Worm (Caenorhabditis elegans): ENCODE data around the gene sru-11.
"Not testable (repeated sequence)": the region's sequence is repeated elsewhere in the genome, so short reads cannot be mapped to it uniquely, and the experiment has no call there.

Gene sru-11

ce11 chrIV:13578174-13578573 lies 6.6 kb upstream of the sru-11 start, which contains the start of gene Y45F10B.8:
Gene Y45F10B.8, minus strand, starts transcription at chrIV:13578274.
- TF ChIP-seq lsy-2, nhr-77, egl-27 (tag; optimal IDR thresholded peaks at IDR 0.05): not testable (repeated sequence)

- TF ChIP-seq C34F6.9, gmeb-1, ceh-16 (tag; optimal IDR thresholded peaks at IDR 0.05): not testable (repeated sequence)
Observed at ce11 chrIV:13578953-13579352, 5.8 kb upstream of the sru-11 start, which contains the start of gene sru-16. Gene sru-16, plus strand, starts transcription at chrIV:13579253.

DNA sequence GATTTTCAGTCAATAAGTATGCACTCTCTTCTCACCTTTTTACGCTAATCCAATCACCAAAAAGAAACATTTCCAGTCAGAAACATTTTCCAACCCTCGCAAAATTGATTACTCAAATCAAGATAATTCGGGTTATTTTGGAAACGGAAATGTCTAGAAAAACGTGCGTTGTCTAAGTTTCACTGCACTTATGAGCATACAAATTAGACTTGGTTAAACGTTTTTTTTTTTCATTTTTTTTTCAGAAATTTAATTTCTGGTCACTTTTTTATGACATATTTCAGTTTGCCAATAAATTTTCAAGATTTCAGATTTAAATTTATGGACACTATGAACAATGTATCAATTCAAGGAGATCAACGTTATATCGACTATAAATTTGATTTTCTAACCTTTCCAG lies 1.8 kb upstream of the sru-11 start, which contains the start of gene sru-12:
Gene sru-12, plus strand, starts transcription at position 301 of the 400 bp plus-strand sequence.
- no peak for TF ChIP-seq nhr-129 (tag; optimal IDR thresholded peaks at IDR 0.05)

DNA sequence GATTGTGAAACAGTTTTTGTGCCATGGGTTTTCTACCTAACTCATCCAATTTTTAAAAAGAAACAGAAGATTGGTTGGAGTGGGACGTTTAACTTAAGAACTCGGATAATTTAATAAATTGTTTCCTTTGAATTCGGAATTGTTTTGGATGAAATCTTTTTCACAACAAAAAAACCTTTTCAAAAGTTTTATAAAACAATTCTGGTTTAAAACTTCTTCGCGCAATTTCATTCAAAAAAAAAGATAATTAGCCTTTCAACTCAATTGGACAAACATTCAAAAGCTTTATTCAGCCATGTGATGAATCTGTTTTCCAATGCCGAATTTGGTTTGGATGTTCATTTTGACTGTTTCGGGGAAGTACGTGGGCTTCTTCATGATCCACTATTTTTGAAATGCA lies 2.4 kb downstream of the sru-11 start, which contains the start of gene Y45F10B.12:
Gene Y45F10B.12, plus strand, starts transcription at position 301 of the 400 bp plus-strand sequence.
- no peak for TF ChIP-seq unc-39 (tag; optimal IDR thresholded peaks at IDR 0.05)
- no peak for TF ChIP-seq F13H6.1 (tag; optimal IDR thresholded peaks at IDR 0.05)
- no peak for TF ChIP-seq ama-1 (optimal IDR thresholded peaks at IDR 0.05)
- TF ChIP-seq nhr-12 (tag; optimal IDR thresholded peaks at IDR 0.05), result no peak
- no peak for TF ChIP-seq Y55F3AM.14 (GFP tag; optimal IDR thresholded peaks at IDR 0.05)
- no peak for TF ChIP-seq nhr-77 (tag; optimal IDR thresholded peaks at IDR 0.05)
- TF ChIP-seq blmp-1 (tag; optimal IDR thresholded peaks at IDR 0.05; ENCODE audit: insufficient read depth), result no peak

DNA sequence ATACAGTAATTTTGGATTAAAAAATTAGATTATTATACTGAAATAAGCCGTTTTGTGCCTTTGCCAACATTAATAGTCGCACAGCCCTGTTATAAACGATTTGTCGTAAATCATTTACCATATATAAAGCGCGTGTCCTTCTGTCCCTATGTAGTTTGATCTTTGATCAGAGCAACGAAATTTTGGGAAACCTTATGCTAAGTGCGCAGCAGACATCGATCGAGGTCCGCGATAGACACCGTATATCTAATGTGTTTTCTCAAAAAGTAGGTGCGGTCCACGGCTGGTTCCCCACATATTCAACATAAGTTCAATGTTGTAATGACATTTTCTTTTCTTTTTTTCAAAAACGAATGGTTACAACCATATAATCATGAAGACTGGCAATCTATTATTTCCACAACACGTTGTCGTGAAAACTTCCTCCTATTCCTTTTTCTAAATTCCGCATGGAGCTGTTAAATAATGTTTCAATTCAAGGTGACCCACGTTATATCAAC lies 3.8 kb downstream of the sru-11 start, which contains the start of gene sru-9:
Gene sru-9, plus strand, starts transcription at position 450 of the 500 bp plus-strand sequence.
- not testable (repeated sequence) for TF ChIP-seq ceh-82 (tag; optimal IDR thresholded peaks at IDR 0.05); nhr-10 (tag; optimal IDR thresholded peaks at IDR 0.05); unc-55 (GFP tag; optimal IDR thresholded peaks at IDR 0.05)

DNA sequence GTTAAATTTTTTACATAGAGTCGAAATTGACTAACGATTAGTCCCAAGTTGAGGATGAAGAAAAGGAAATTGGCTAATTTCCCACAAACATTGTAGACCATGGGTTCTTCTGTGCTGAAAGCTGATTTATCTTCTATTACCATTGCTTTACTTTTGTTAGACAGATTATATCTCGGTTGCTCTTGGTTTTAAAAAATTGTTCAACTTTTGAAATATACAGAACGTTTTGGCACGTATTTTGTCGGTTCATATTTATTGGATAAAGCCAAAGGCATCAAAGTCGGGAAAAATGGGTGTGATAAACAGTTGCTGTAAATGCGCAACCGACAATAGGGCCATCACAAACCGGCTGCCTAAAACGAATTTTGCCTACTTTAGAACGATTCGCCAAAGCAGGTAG lies 6.9 kb downstream of the sru-11 start, which contains the start of gene tsp-5:
Gene tsp-5, minus strand, starts transcription at position 101 of the 400 bp plus-strand sequence.
- TF ChIP-seq nhr-129 (tag; optimal IDR thresholded peaks at IDR 0.05) (no peak), gmeb-1 (tag; optimal IDR thresholded peaks at IDR 0.05) (no peak), unc-55 (GFP tag; optimal IDR thresholded peaks at IDR 0.05) (no peak), elt-3 (tag; optimal IDR thresholded peaks at IDR 0.05) (no peak), nhr-23 (tag; optimal IDR thresholded peaks at IDR 0.05) (no peak), ZK546.5 (tag; optimal IDR thresholded peaks at IDR 0.05) (no peak), sem-4 (tag; optimal IDR thresholded peaks at IDR 0.05) (no peak), lin-39 (tag; optimal IDR thresholded peaks at IDR 0.05) (no peak), ceh-16 (tag; optimal IDR thresholded peaks at IDR 0.05) (no peak), nhr-25 (tag; optimal IDR thresholded peaks at IDR 0.05) (no peak), nhr-12 (tag; optimal IDR thresholded peaks at IDR 0.05) (no peak), ceh-82 (tag; optimal IDR thresholded peaks at IDR 0.05) (no peak), ztf-1 (GFP tag; conservative IDR thresholded peaks at IDR 0.05) (no peak), ama-1 (optimal IDR thresholded peaks at IDR 0.05) (no peak), unc-62 (GFP tag; optimal IDR thresholded peaks at IDR 0.05) (no peak), lin-11 (tag; optimal IDR thresholded peaks at IDR 0.05) (no peak), nhr-77 (tag; optimal IDR thresholded peaks at IDR 0.05) (no peak), ztf-4 (tag; optimal IDR thresholded peaks at IDR 0.05) (no peak), Y55F3AM.14 (GFP tag; optimal IDR thresholded peaks at IDR 0.05) (no peak), F13H6.1 (tag; optimal IDR thresholded peaks at IDR 0.05) (no peak)

DNA sequence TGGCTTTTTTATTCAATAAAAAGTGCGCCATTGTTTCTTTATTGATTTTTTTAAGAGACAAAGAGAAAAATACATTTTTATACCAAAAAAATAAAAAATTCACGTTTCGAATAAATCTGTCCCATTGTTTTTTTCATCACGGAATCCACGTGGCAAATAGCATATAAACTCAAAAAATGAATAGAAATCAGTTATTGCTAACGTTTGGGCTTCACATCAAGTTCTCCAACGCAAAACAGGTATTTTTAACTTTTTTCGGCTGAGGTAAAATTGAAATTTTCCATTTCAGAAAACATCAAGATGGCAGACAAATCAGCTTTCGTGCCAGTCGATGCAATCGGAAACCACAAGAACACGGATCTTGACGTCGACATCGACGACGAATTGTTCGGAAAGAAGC lies 8.6 kb downstream of the sru-11 start, which contains the start of gene Y45F10B.3:
Gene Y45F10B.3, plus strand, starts transcription at position 301 of the 400 bp plus-strand sequence.
- TF ChIP-seq aly-2 (tag; optimal IDR thresholded peaks at IDR 0.05) (no peak), gmeb-1 (tag; optimal IDR thresholded peaks at IDR 0.05) (no peak), ama-1 (optimal IDR thresholded peaks at IDR 0.05) (no peak), Y55F3AM.14 (GFP tag; optimal IDR thresholded peaks at IDR 0.05) (no peak), nhr-23 (tag; optimal IDR thresholded peaks at IDR 0.05) (no peak), lin-11 (tag; optimal IDR thresholded peaks at IDR 0.05) (no peak), elt-1 (tag; optimal IDR thresholded peaks at IDR 0.05) (no peak), ztf-1 (GFP tag; conservative IDR thresholded peaks at IDR 0.05) (no peak), lin-13 (GFP tag; optimal IDR thresholded peaks at IDR 0.05) (no peak), elt-3 (tag; optimal IDR thresholded peaks at IDR 0.05) (no peak)
